Worm (Caenorhabditis elegans): ENCODE results near the gene C15H11.13.

- TF ChIP-seq dao-5 (tag; optimal IDR thresholded peaks at IDR 0.05) (no peak), W03F9.2 (tag; optimal IDR thresholded peaks at IDR 0.05) (no peak), him-1 (tag; optimal IDR thresholded peaks at IDR 0.05) (no peak)
These were observed 43.4 kb downstream of the C15H11.13 start for ce11 chrV:14438099-14438739.
